Comparison of ENCODE assay signal across 1 fruit fly cellular context in the genomic region with DNA sequence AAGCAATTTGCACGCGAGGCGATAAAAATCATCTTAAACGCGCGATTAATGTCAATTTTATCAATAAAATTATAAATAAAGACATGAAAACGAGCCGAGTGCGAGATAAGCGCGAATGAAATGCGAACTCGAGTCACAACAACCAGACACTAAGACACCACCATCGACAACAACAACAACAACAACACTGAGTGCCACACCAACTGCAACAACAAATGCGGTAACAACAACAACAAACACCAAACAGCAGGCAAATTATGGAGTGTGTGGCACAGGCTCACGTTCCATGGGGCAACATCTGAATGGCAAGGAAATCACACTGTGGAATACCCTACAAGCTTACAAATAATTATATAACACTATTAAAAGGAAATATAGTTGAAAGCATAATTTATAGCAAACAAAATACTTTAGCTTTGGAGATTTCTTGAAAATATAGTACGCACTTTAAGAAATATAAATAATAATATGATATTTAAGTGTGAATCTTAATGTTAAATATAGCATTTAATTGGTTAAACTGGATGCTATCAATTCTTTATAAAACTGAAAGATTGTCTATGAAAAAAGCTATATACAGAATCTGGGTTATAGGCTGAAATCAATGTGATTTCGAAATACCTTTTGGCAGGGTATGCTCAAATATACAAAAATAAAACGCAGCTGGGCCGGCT.
TF ChIP-seq lines count a peak whose summit lies in the region.

No protein-coding gene starts in this region.

TF ChIP-seq in whole organism, prepupa, 60 proteins besides CTCF, POLR2A, EP300 and RAD21 (continued from another document):
- TF ChIP-seq Hr39 (GFP tag; optimal IDR thresholded peaks at IDR 0.05; lab: Kevin White, UChicago) (no peak), dac (GFP tag; optimal IDR thresholded peaks at IDR 0.05; lab: Kevin White, UChicago) (no peak), dsx (GFP tag; optimal IDR thresholded peaks at IDR 0.05; lab: Kevin White, UChicago; ENCODE audit: poor library complexity, severe bottlenecking) (peak; percentile 15), CG10669 (GFP tag; optimal IDR thresholded peaks at IDR 0.05; lab: Kevin White, UChicago) (no peak), CG6792 (GFP tag; optimal IDR thresholded peaks at IDR 0.05; lab: Kevin White, UChicago) (no peak), Blimp-1 (GFP tag; optimal IDR thresholded peaks at IDR 0.05; lab: Kevin White, UChicago) (no peak), CG6808 (GFP tag; optimal IDR thresholded peaks at IDR 0.05; lab: Kevin White, UChicago) (no peak), cyc (GFP tag; optimal IDR thresholded peaks at IDR 0.05; lab: Kevin White, UChicago) (no peak), eg (GFP tag; IDR thresholded peaks at IDR 0.05; lab: Robert Waterston, UW) (no peak), Ets21C (GFP tag; optimal IDR thresholded peaks at IDR 0.05; lab: Kevin White, UChicago) (no peak), CG11762 (GFP tag; optimal IDR thresholded peaks at IDR 0.05; lab: Kevin White, UChicago; ENCODE audit: insufficient read depth) (no peak), vri (GFP tag; optimal IDR thresholded peaks at IDR 0.05; lab: Kevin White, UChicago) (no peak), fd85E (GFP tag; optimal IDR thresholded peaks at IDR 0.05; lab: Kevin White, UChicago) (no peak), CG6163 (GFP tag; IDR thresholded peaks at IDR 0.05; lab: Robert Waterston, UW) (no peak), Smox (GFP tag; optimal IDR thresholded peaks at IDR 0.05; lab: Kevin White, UChicago) (no peak), spab (GFP tag; optimal IDR thresholded peaks at IDR 0.05; lab: Kevin White, UChicago) (no peak), CG3919 (GFP tag; optimal IDR thresholded peaks at IDR 0.05; lab: Kevin White, UChicago) (no peak)
